Worm (Caenorhabditis elegans) whole organism, young adult: Measurements from ENCODE around the gene Y38C1AA.19.

Source experiments
- B0019.2 ChIP-seq: fragments of 200-800 bp; sonication (Bioruptor generic); conservative IDR thresholded peaks from 2 replicates; pipeline ENCODE4 v1.3.6; 2022; ENCODE audit warnings: missing genetic modification reagents, missing genetic modification characterization, missing compliant biosample characterization
- C06A6.2 ChIP-seq: fragments of 200-800 bp; sonication (Bioruptor generic); conservative IDR thresholded peaks from 2 replicates; pipeline ENCODE4 v1.3.6; 2022; ENCODE audit warnings: missing genetic modification characterization, missing compliant biosample characterization
- C17E4.6 ChIP-seq: fragments of 200-800 bp; sonication (Bioruptor generic); IDR thresholded peaks from 2 replicates; pipeline ENCODE4 v1.3.6; 2022; ENCODE audit warnings: missing genetic modification reagents, missing genetic modification characterization, missing compliant biosample characterization
- F57A8.1 ChIP-seq: fragments of 200-800 bp; sonication (Bioruptor generic); optimal IDR thresholded peaks from 2 replicates; lab custom pipeline; 2018; ENCODE audit warnings: mild to moderate bottlenecking, missing genetic modification characterization, moderate library complexity, missing compliant biosample characterization
- K11D2.4 ChIP-seq: fragments of 200-800 bp; sonication (Bioruptor generic); IDR thresholded peaks from 2 replicates; pipeline ENCODE4 v1.3.6; 2022; ENCODE audit warnings: missing genetic modification reagents, missing genetic modification characterization, missing compliant biosample characterization
- T07F8.4 ChIP-seq: sonication (generic microtip); optimal IDR thresholded peaks from 2 replicates; lab custom pipeline; 2016; ENCODE audit warnings: mild to moderate bottlenecking, missing genetic modification characterization, moderate library complexity, missing compliant biosample characterization
- Y79H2A.3 ChIP-seq: fragments of 200-800 bp; sonication (Bioruptor generic); conservative IDR thresholded peaks from 2 replicates; pipeline ENCODE4 v1.3.6; 2022; ENCODE audit warnings: missing genetic modification reagents, missing genetic modification characterization, missing compliant biosample characterization
- akir-1 ChIP-seq: fragments of 200-800 bp; sonication (Bioruptor generic); optimal IDR thresholded peaks from 2 replicates; lab custom pipeline; 2018; ENCODE audit warnings: mild to moderate bottlenecking, missing genetic modification characterization, moderate library complexity, missing compliant biosample characterization
- atf-7 ChIP-seq: sonication (generic microtip); optimal IDR thresholded peaks from 2 replicates; lab custom pipeline; 2017; ENCODE audit warnings: mild to moderate bottlenecking, missing genetic modification characterization, missing compliant biosample characterization
- attf-3 ChIP-seq: fragments of 200-800 bp; sonication (Bioruptor generic); conservative IDR thresholded peaks from 2 replicates; pipeline ENCODE4 v1.3.6; 2022; ENCODE audit warnings: missing genetic modification reagents, missing genetic modification characterization, missing compliant biosample characterization
- attf-5 ChIP-seq: fragments of 200-800 bp; sonication (Bioruptor generic); optimal IDR thresholded peaks from 2 replicates; lab custom pipeline; 2018; ENCODE audit warnings: mild to moderate bottlenecking, missing genetic modification characterization, missing compliant biosample characterization
- bed-2 ChIP-seq: fragments of 200-800 bp; sonication (Bioruptor generic); IDR thresholded peaks from 2 replicates; pipeline ENCODE4 v1.3.6; 2022; ENCODE audit warnings: missing genetic modification reagents, missing genetic modification characterization, missing compliant biosample characterization
- cebp-1 ChIP-seq, 2 experiments: fragments of 200-800 bp in 1 of 2; sonication (Bioruptor generic) in 1 of 2; sonication (generic microtip) in 1 of 2; IDR thresholded peaks in 1 of 2; optimal IDR thresholded peaks in 1 of 2; 2 replicates each; pipeline versions ENCODE4 v1.3.6 to Lab custom; 2017 to 2022; ENCODE audit warnings: missing compliant biosample characterization in 2 of 2, missing genetic modification characterization in 2 of 2, mild to moderate bottlenecking in 1 of 2, missing genetic modification reagents in 1 of 2, moderate library complexity in 1 of 2
- ceh-100 ChIP-seq: fragments of 200-800 bp; sonication (Bioruptor generic); IDR thresholded peaks from 2 replicates; pipeline ENCODE4 v1.3.6; 2022; ENCODE audit warnings: missing genetic modification reagents, missing genetic modification characterization, missing compliant biosample characterization
- ceh-58 ChIP-seq: fragments of 200-800 bp; sonication (Bioruptor generic); IDR thresholded peaks from 2 replicates; pipeline ENCODE4 v1.3.6; 2022; ENCODE audit warnings: missing genetic modification characterization, missing compliant biosample characterization
- efl-1 ChIP-seq: fragments of 150-350 bp; optimal IDR thresholded peaks from 2 replicates; lab custom pipeline; 2014; ENCODE audit warnings: missing biosample characterization, missing genetic modification reagents, missing genetic modification characterization
- egl-44 ChIP-seq: fragments of 200-800 bp; sonication (Bioruptor generic); IDR thresholded peaks from 2 replicates; pipeline ENCODE4 v1.3.6; 2022; ENCODE audit warnings: missing genetic modification reagents, missing genetic modification characterization, missing compliant biosample characterization
- ekl-4 ChIP-seq: fragments of 200-800 bp; sonication (Bioruptor generic); IDR thresholded peaks from 2 replicates; pipeline ENCODE4 v1.3.6; 2022; ENCODE audit warnings: missing genetic modification reagents, missing genetic modification characterization, missing compliant biosample characterization
- him-1 ChIP-seq: sonication (generic microtip); optimal IDR thresholded peaks from 2 replicates; lab custom pipeline; 2016; ENCODE audit warnings: missing genotype, missing genetic modification reagents, missing genetic modification characterization, missing compliant biosample characterization
- hmg-20 ChIP-seq: fragments of 200-800 bp; sonication (Bioruptor generic); IDR thresholded peaks from 2 replicates; pipeline ENCODE4 v1.3.6; 2022; ENCODE audit warnings: missing genetic modification reagents, missing genetic modification characterization, missing compliant biosample characterization
- lin-54 ChIP-seq: fragments of 200-800 bp; sonication (Bioruptor generic); optimal IDR thresholded peaks from 2 replicates; lab custom pipeline; 2018; ENCODE audit warnings: mild to moderate bottlenecking, missing genetic modification characterization, missing compliant biosample characterization
- lir-1 ChIP-seq: fragments of 200-800 bp; sonication (Bioruptor generic); conservative IDR thresholded peaks from 2 replicates; pipeline ENCODE4 v1.3.6; 2022; ENCODE audit warnings: missing genetic modification reagents, missing genetic modification characterization, missing compliant biosample characterization
- madf-6 ChIP-seq: fragments of 200-800 bp; sonication (Bioruptor generic); IDR thresholded peaks from 2 replicates; pipeline ENCODE4 v1.3.6; 2022; ENCODE audit warnings: missing genetic modification reagents, missing genetic modification characterization, missing compliant biosample characterization
- madf-8 ChIP-seq: fragments of 200-800 bp; sonication (Bioruptor generic); conservative IDR thresholded peaks from 2 replicates; pipeline ENCODE4 v1.3.6; 2022; ENCODE audit warnings: missing genetic modification reagents, missing genetic modification characterization, missing compliant biosample characterization
- mcd-1 ChIP-seq: fragments of 200-800 bp; sonication (Bioruptor generic); IDR thresholded peaks from 2 replicates; pipeline ENCODE4 v1.3.6; 2022; ENCODE audit warnings: missing genetic modification reagents, missing genetic modification characterization, missing compliant biosample characterization
- nfya-1 ChIP-seq: sonication (generic microtip); optimal IDR thresholded peaks from 2 replicates; lab custom pipeline; 2017; ENCODE audit warnings: antibody characterized with exemption, missing compliant biosample characterization, missing genetic modification characterization, borderline replicate concordance; ENCODE audit not compliant: insufficient read depth
- nfyb-1 ChIP-seq: fragments of 200-800 bp; sonication (Bioruptor generic); IDR thresholded peaks from 2 replicates; pipeline ENCODE4 v1.3.6; 2022; ENCODE audit warnings: missing genetic modification reagents, missing genetic modification characterization, missing compliant biosample characterization
- nhr-179 ChIP-seq: sonication (generic microtip); optimal IDR thresholded peaks from 2 replicates; lab custom pipeline; 2016; ENCODE audit warnings: mild to moderate bottlenecking, missing genetic modification characterization, missing compliant biosample characterization
- nhr-27 ChIP-seq: fragments of 200-800 bp; sonication (Bioruptor generic); optimal IDR thresholded peaks from 2 replicates; lab custom pipeline; 2018; ENCODE audit warnings: mild to moderate bottlenecking, missing genetic modification characterization, moderate library complexity, missing compliant biosample characterization
- rcor-1 ChIP-seq: fragments of 200-800 bp; sonication (Bioruptor generic); IDR thresholded peaks from 2 replicates; pipeline ENCODE4 v1.3.6; 2022; ENCODE audit warnings: missing genetic modification reagents, missing genetic modification characterization, missing compliant biosample characterization
- rpc-1 ChIP-seq, 2 experiments: fragments of 150-350 bp in 1 of 2; sonication (generic microtip) in 1 of 2; optimal IDR thresholded peaks; 2 replicates each; lab custom pipeline; 2014 to 2018; ENCODE audit warnings: missing biosample characterization in 1 of 2, missing genetic modification characterization in 1 of 2, missing genetic modification reagents in 1 of 2, missing genotype in 1 of 2
- sdz-38 ChIP-seq: sonication (generic microtip); optimal IDR thresholded peaks from 2 replicates; lab custom pipeline; 2016; ENCODE audit warnings: missing genotype, missing genetic modification characterization, missing compliant biosample characterization
- snpc-1.3 ChIP-seq: sonication (generic microtip); optimal IDR thresholded peaks from 2 replicates; lab custom pipeline; 2017; ENCODE audit warnings: missing genetic modification characterization, mild to moderate bottlenecking, missing compliant biosample characterization, antibody characterized with exemption, moderate library complexity, missing genotype, missing genetic modification reagents; ENCODE audit not compliant: insufficient read depth
- snpc-3.4 ChIP-seq: sonication (generic microtip); optimal IDR thresholded peaks from 2 replicates; lab custom pipeline; 2017; ENCODE audit warnings: missing genetic modification characterization, mild to moderate bottlenecking, missing compliant biosample characterization, antibody characterized with exemption, moderate library complexity, missing genotype, missing genetic modification reagents
- somi-1 ChIP-seq: fragments of 200-800 bp; sonication (Bioruptor generic); optimal IDR thresholded peaks from 2 replicates; lab custom pipeline; 2018; ENCODE audit warnings: mild to moderate bottlenecking, missing genetic modification characterization, missing compliant biosample characterization
- zfh-2 ChIP-seq: fragments of 200-800 bp; sonication (Bioruptor generic); conservative IDR thresholded peaks from 2 replicates; pipeline ENCODE4 v1.3.6; 2022; ENCODE audit warnings: missing genetic modification reagents, missing genetic modification characterization, missing compliant biosample characterization

Gene Y38C1AA.19

ce11 chrIV:162530-162929 lies 2.6 kb downstream of the Y38C1AA.19 start, which contains the start of gene Y38C1AA.6:
Y38C1AA.6 (plus strand) TSS chrIV:162830.
- TF ChIP-seq snpc-1.3 (no peak), hmg-20 (GFP tag; lab: Robert Waterston, UW) (no peak)

DNA sequence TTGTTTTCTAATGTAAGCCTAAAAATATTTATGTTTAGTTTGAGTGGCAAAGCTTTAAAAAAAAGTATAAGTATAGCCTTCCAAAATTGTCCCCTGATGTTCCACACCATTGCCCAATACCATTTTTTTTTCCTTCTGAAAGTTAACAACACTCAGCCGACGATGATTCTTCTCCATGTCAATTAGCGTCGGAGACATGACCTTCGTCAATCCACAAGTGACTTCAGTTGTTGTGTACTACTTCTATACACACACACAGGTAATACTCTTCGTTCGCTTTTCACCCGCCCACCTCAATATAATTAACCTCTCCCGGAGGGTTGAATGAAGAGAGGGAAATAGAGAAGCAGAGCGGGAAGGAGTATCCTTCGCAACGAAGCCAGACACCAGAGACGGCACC lies 4.8 kb downstream of the Y38C1AA.19 start, which contains the start of gene cutl-24:
Gene cutl-24, plus strand, starts transcription at position 301 of the 400 bp plus-strand sequence.
- TF ChIP-seq snpc-3.4 (tag; lab: Kevin White, UChicago) (no peak), Y79H2A.3 (GFP tag; lab: Robert Waterston, UW) (no peak), atf-7 (no peak), C17E4.6 (GFP tag; lab: Robert Waterston, UW) (no peak), ceh-58 (GFP tag; lab: Robert Waterston, UW) (no peak), attf-3 (no peak), nhr-27 (tag; lab: Kevin White, UChicago) (no peak)

DNA sequence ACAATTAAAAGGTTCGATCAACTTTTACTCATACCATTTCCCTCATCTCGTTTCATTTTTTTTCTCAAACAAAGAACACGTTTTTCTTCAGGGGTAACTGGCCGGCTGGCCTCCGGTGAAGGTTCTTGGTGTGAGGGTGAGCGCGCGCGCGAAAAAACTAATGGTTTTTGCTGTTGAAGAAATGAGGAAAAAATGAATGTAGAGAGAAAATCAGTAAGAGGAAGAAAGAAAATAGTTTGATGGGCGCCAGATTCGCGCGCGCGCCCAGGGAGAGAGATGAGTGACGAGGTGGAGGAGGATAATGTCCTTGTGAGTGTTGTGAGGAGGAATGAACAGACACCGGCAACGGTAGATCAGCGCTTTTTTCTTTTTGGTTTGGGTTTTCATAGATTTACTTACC lies 11.1 kb downstream of the Y38C1AA.19 start:
- TF ChIP-seq egl-44 (no peak), efl-1 (peak; percentile 39), ceh-100 (GFP tag; lab: Robert Waterston, UW) (no peak), madf-8 (GFP tag; lab: Robert Waterston, UW) (no peak), K11D2.4 (GFP tag; lab: Robert Waterston, UW) (no peak), hmg-20 (GFP tag; lab: Robert Waterston, UW) (no peak), zfh-2 (0 out of 2 replicates have a peak, but pooled peaks have one; percentile 14), nfya-1 (tag; lab: Kevin White, UChicago) (no peak), nhr-179 (no peak), rcor-1 (GFP tag; lab: Robert Waterston, UW) (no peak)

- TF ChIP-seq bed-2 (GFP tag; lab: Robert Waterston, UW) (no peak), cebp-1 (GFP tag; IDR thresholded peaks at IDR 0.05; lab: Robert Waterston, UW) (no peak), cebp-1 (tag; optimal IDR thresholded peaks at IDR 0.05; lab: Kevin White, UChicago) (no peak), B0019.2 (GFP tag; lab: Robert Waterston, UW) (no peak), madf-8 (GFP tag; lab: Robert Waterston, UW) (no peak), nfyb-1 (GFP tag; lab: Robert Waterston, UW) (no peak), rpc-1 (optimal IDR thresholded peaks at IDR 0.05; lab: Kevin White, UChicago) (no peak), rpc-1 (tag; optimal IDR thresholded peaks at IDR 0.05; lab: Kevin White, UChicago) (no peak), somi-1 (GFP tag; lab: Kevin White, UChicago) (no peak), sdz-38 (tag; lab: Kevin White, UChicago) (no peak), mcd-1 (GFP tag; lab: Robert Waterston, UW) (no peak), ekl-4 (GFP tag; lab: Robert Waterston, UW) (no peak), attf-5 (GFP tag; lab: Kevin White, UChicago) (no peak), F57A8.1 (GFP tag; lab: Kevin White, UChicago) (no peak), lir-1 (GFP tag; lab: Robert Waterston, UW) (no peak), madf-6 (GFP tag; lab: Robert Waterston, UW) (no peak), him-1 (tag; lab: Kevin White, UChicago) (no peak), C06A6.2 (GFP tag; lab: Robert Waterston, UW) (no peak), lin-54 (GFP tag; lab: Kevin White, UChicago) (no peak), akir-1 (GFP tag; lab: Kevin White, UChicago) (no peak), T07F8.4 (tag; lab: Kevin White, UChicago) (no peak), zfh-2 (no peak)
Observed at ce11 chrIV:172990-173389, 13.0 kb downstream of the Y38C1AA.19 start.
